Fruit fly (Drosophila melanogaster) whole organism, embryonic: ENCODE data around the gene Sry-alpha.
A peak's percentile ranks its signal among the peaks of the same experiment; 100 is the strongest.

Experiments used
- Awh ChIP-seq: fragments of 200-800 bp; sonication (Bioruptor generic); IDR thresholded peaks from 2 replicates; pipeline ENCODE4, ENCODE4 v1.3.6; 2022; ENCODE audit warnings: missing biosample characterization, missing genetic modification characterization
- Bgb ChIP-seq: fragments of 200-800 bp; sonication (Bioruptor generic); IDR thresholded peaks from 2 replicates; pipeline ENCODE4 v1.3.6; 2022; ENCODE audit warnings: missing biosample characterization, missing genetic modification characterization; ENCODE audit not compliant: partially characterized antibody
- CG10321 ChIP-seq: fragments of 200-800 bp; sonication (Bioruptor generic); IDR thresholded peaks from 2 replicates; pipeline ENCODE4 v1.3.6; 2022; ENCODE audit warnings: missing biosample characterization, missing genetic modification characterization
- CG11456 ChIP-seq: fragments of 200-800 bp; sonication (Bioruptor generic); IDR thresholded peaks from 3 replicates; pipeline ENCODE4 v1.3.6; 2022; ENCODE audit warnings: missing biosample characterization, missing genetic modification characterization
- CG11695 ChIP-seq: fragments of 200-800 bp; sonication (Bioruptor generic); IDR thresholded peaks from 3 replicates; pipeline ENCODE4 v1.3.6; 2022; ENCODE audit warnings: missing biosample characterization, missing genetic modification characterization
- CG12236 ChIP-seq: fragments of 200-800 bp; sonication (Bioruptor generic); optimal IDR thresholded peaks from 2 replicates; lab custom pipeline; 2016; ENCODE audit warnings: missing biosample characterization, missing genetic modification characterization
- CG1233 ChIP-seq: fragments of 200-800 bp; sonication (Bioruptor generic); optimal IDR thresholded peaks from 4 replicates; lab custom pipeline; 2018; ENCODE audit warnings: missing biosample characterization, mild to moderate bottlenecking, missing genetic modification characterization
- CG12391 ChIP-seq: fragments of 200-800 bp; sonication (Bioruptor generic); optimal IDR thresholded peaks from 3 replicates; lab custom pipeline; 2018; ENCODE audit warnings: missing biosample characterization, mild to moderate bottlenecking, missing genetic modification characterization, moderate library complexity
- CG12769 ChIP-seq: fragments of 200-800 bp; sonication (Bioruptor generic); optimal IDR thresholded peaks from 2 replicates; lab custom pipeline; 2019; ENCODE audit warnings: missing biosample characterization, mild to moderate bottlenecking, missing genetic modification characterization, moderate library complexity
- CG14667 ChIP-seq: fragments of 200-800 bp; sonication (Bioruptor generic); IDR thresholded peaks from 2 replicates; pipeline ENCODE4 v1.3.6; 2022; ENCODE audit warnings: missing biosample characterization, missing genetic modification characterization
- CG14710 ChIP-seq: fragments of 200-800 bp; sonication (Bioruptor generic); optimal IDR thresholded peaks from 3 replicates; lab custom pipeline; 2019; ENCODE audit warnings: missing biosample characterization, mild to moderate bottlenecking, missing genetic modification characterization, moderate library complexity
- CG15011 ChIP-seq: fragments of 200-800 bp; sonication (Bioruptor generic); optimal IDR thresholded peaks from 3 replicates; lab custom pipeline; 2018; ENCODE audit warnings: missing biosample characterization, mild to moderate bottlenecking, missing genetic modification characterization
- CG1603 ChIP-seq: fragments of 200-800 bp; sonication (Bioruptor generic); optimal IDR thresholded peaks from 2 replicates; lab custom pipeline; 2019; ENCODE audit warnings: missing biosample characterization, mild to moderate bottlenecking, missing genetic modification characterization, moderate library complexity
- CG16813 ChIP-seq: fragments of 200-800 bp; sonication (Bioruptor generic); IDR thresholded peaks from 3 replicates; pipeline ENCODE4 v1.3.6; 2022; ENCODE audit warnings: missing biosample characterization, missing genetic modification characterization; ENCODE audit not compliant: partially characterized antibody
- CG17829 ChIP-seq: fragments of 200-800 bp; optimal IDR thresholded peaks from 2 replicates; lab custom pipeline; 2019; ENCODE audit warnings: missing biosample characterization, mild to moderate bottlenecking, missing genetic modification characterization, moderate library complexity
- CG1832 ChIP-seq: fragments of 200-800 bp; sonication (Bioruptor generic); optimal IDR thresholded peaks from 2 replicates; lab custom pipeline; 2017; ENCODE audit warnings: missing biosample characterization, mild to moderate bottlenecking, missing genetic modification characterization, inconsistent platforms
- CG18619 ChIP-seq: fragments of 200-800 bp; sonication (Bioruptor generic); optimal IDR thresholded peaks from 3 replicates; lab custom pipeline; 2017; ENCODE audit warnings: missing biosample characterization, mild to moderate bottlenecking, missing genetic modification characterization
- CG4328 ChIP-seq: fragments of 200-800 bp; sonication (Bioruptor generic); optimal IDR thresholded peaks from 3 replicates; lab custom pipeline; 2017; ENCODE audit warnings: missing biosample characterization, missing genetic modification reagents, missing genetic modification characterization
- CG6683 ChIP-seq: fragments of 200-800 bp; sonication (Bioruptor generic); optimal IDR thresholded peaks from 2 replicates; lab custom pipeline; 2017; ENCODE audit warnings: missing biosample characterization, mild to moderate bottlenecking, missing genetic modification characterization, missing genetic modification reagents
- CG6765 ChIP-seq: fragments of 200-800 bp; sonication (Bioruptor generic); optimal IDR thresholded peaks from 3 replicates; lab custom pipeline; 2017; ENCODE audit warnings: missing biosample characterization, mild to moderate bottlenecking, missing genetic modification characterization
- CG7839 ChIP-seq: fragments of 200-800 bp; sonication (Bioruptor generic); optimal IDR thresholded peaks from 3 replicates; lab custom pipeline; 2018; ENCODE audit warnings: missing biosample characterization, mild to moderate bottlenecking, missing genetic modification characterization, moderate library complexity
- CG8290 ChIP-seq, 3 experiments: fragments of 200-800 bp; sonication (Bioruptor generic); optimal IDR thresholded peaks; 2 replicates each; lab custom pipeline; 2016 to 2019; ENCODE audit warnings: missing biosample characterization in 3 of 3, missing genetic modification characterization in 3 of 3, mild to moderate bottlenecking in 2 of 3, moderate library complexity in 1 of 3
- CG8388 ChIP-seq: fragments of 200-800 bp; sonication (Bioruptor generic); optimal IDR thresholded peaks from 2 replicates; lab custom pipeline; 2019; ENCODE audit warnings: missing biosample characterization, mild to moderate bottlenecking, missing genetic modification characterization, moderate library complexity
- CG8478 ChIP-seq: fragments of >200 bp; optimal IDR thresholded peaks from 2 replicates; lab custom pipeline; 2018
- CG8765 ChIP-seq: fragments of 200-800 bp; sonication (Bioruptor generic); IDR thresholded peaks from 2 replicates; pipeline ENCODE4 v1.3.6; 2022; ENCODE audit warnings: missing biosample characterization, missing genetic modification characterization
- CG8944 ChIP-seq: fragments of 200-800 bp; sonication (Bioruptor generic); optimal IDR thresholded peaks from 3 replicates; lab custom pipeline; 2016; ENCODE audit warnings: missing biosample characterization, missing genetic modification characterization
- Dbx ChIP-seq: fragments of 200-800 bp; sonication (Bioruptor generic); IDR thresholded peaks from 3 replicates; pipeline ENCODE4 v1.3.6; 2022; ENCODE audit warnings: missing biosample characterization, missing genetic modification characterization
- Dek ChIP-seq: fragments of 200-800 bp; sonication (Bioruptor generic); optimal IDR thresholded peaks from 3 replicates; lab custom pipeline; 2019; ENCODE audit warnings: missing biosample characterization, mild to moderate bottlenecking, missing genetic modification characterization, moderate library complexity
- Dip3 ChIP-seq: fragments of 200-800 bp; sonication (Bioruptor generic); optimal IDR thresholded peaks from 3 replicates; lab custom pipeline; 2016; ENCODE audit warnings: missing biosample characterization, missing genetic modification characterization
- Dll ChIP-seq: fragments of 200-800 bp; sonication (Bioruptor generic); IDR thresholded peaks from 4 replicates; pipeline ENCODE4 v1.3.6; 2022; ENCODE audit warnings: missing biosample characterization, missing genetic modification characterization; ENCODE audit not compliant: partially characterized antibody
- E2f2 ChIP-seq: fragments of 200-800 bp; sonication (Bioruptor generic); IDR thresholded peaks from 2 replicates; pipeline ENCODE4 v1.3.6; 2022; ENCODE audit warnings: missing biosample characterization, missing genetic modification characterization
- Gsc ChIP-seq: fragments of 200-800 bp; sonication (Bioruptor generic); IDR thresholded peaks from 2 replicates; pipeline ENCODE4 v1.3.6; 2022; ENCODE audit warnings: missing biosample characterization, missing genetic modification characterization
- HmgZ ChIP-seq: fragments of 200-800 bp; sonication (Bioruptor generic); optimal IDR thresholded peaks from 2 replicates; lab custom pipeline; 2018; ENCODE audit warnings: missing biosample characterization, mild to moderate bottlenecking, missing genetic modification characterization
- Max ChIP-seq: fragments of 200-800 bp; sonication (Bioruptor generic); optimal IDR thresholded peaks from 2 replicates; lab custom pipeline; 2016; ENCODE audit warnings: missing biosample characterization, mild to moderate bottlenecking, missing genetic modification characterization
- Nf-YC ChIP-seq: fragments of 200-800 bp; optimal IDR thresholded peaks from 3 replicates; lab custom pipeline; 2019; ENCODE audit warnings: missing biosample characterization, mild to moderate bottlenecking, missing genetic modification characterization, moderate library complexity
- Xrp1 ChIP-seq: fragments of 200-800 bp; sonication (Bioruptor generic); IDR thresholded peaks from 2 replicates; pipeline ENCODE4 v1.3.6; 2022; ENCODE audit warnings: missing biosample characterization, missing genetic modification characterization
- en ChIP-seq: fragments of 200-800 bp; sonication (Bioruptor generic); optimal IDR thresholded peaks from 2 replicates; lab custom pipeline; 2016; ENCODE audit warnings: missing biosample characterization, missing genetic modification characterization
- eyg ChIP-seq: fragments of 200-800 bp; sonication (Bioruptor generic); optimal IDR thresholded peaks from 3 replicates; lab custom pipeline; 2016; ENCODE audit warnings: missing biosample characterization, missing genetic modification characterization
- fru ChIP-seq: fragments of >200 bp; optimal IDR thresholded peaks from 2 replicates; lab custom pipeline; 2017
- hbn ChIP-seq: fragments of 200-800 bp; sonication (Bioruptor generic); IDR thresholded peaks from 2 replicates; pipeline ENCODE4 v1.3.6; 2022; ENCODE audit warnings: missing biosample characterization, missing genetic modification characterization; ENCODE audit not compliant: partially characterized antibody
- jumu ChIP-seq: fragments of 200-800 bp; sonication (Bioruptor generic); optimal IDR thresholded peaks from 3 replicates; lab custom pipeline; 2016; ENCODE audit warnings: missing biosample characterization, missing genetic modification characterization
- lmd ChIP-seq: fragments of 200-800 bp; sonication (Bioruptor generic); IDR thresholded peaks from 2 replicates; pipeline ENCODE4 v1.3.6; 2022; ENCODE audit warnings: missing biosample characterization, missing genetic modification characterization
- oc ChIP-seq: fragments of 200-800 bp; sonication (Bioruptor generic); optimal IDR thresholded peaks from 2 replicates; lab custom pipeline; 2018; ENCODE audit warnings: missing biosample characterization, mild to moderate bottlenecking, missing genetic modification characterization, moderate library complexity
- psq ChIP-seq: fragments of 200-800 bp; sonication (Bioruptor generic); optimal IDR thresholded peaks from 2 replicates; lab custom pipeline; 2017; ENCODE audit warnings: missing biosample characterization, missing genetic modification characterization
- sd ChIP-seq: fragments of 200-800 bp; sonication (Bioruptor generic); optimal IDR thresholded peaks from 3 replicates; lab custom pipeline; 2018; ENCODE audit warnings: missing biosample characterization, mild to moderate bottlenecking, missing genetic modification characterization, moderate library complexity
- sens-2 ChIP-seq: fragments of 200-800 bp; sonication (Bioruptor generic); IDR thresholded peaks from 2 replicates; pipeline ENCODE4 v1.3.6; 2022; ENCODE audit warnings: missing biosample characterization, missing genetic modification characterization
- stwl ChIP-seq: fragments of 200-800 bp; sonication (Bioruptor generic); optimal IDR thresholded peaks from 3 replicates; lab custom pipeline; 2018; ENCODE audit warnings: missing biosample characterization, mild to moderate bottlenecking, missing genetic modification characterization, moderate library complexity
- tna ChIP-seq: fragments of 200-800 bp; sonication (Bioruptor generic); IDR thresholded peaks from 2 replicates; pipeline ENCODE4 v1.3.6; 2022; ENCODE audit warnings: missing biosample characterization, missing genetic modification characterization; ENCODE audit not compliant: partially characterized antibody

Gene Sry-alpha

DNA sequence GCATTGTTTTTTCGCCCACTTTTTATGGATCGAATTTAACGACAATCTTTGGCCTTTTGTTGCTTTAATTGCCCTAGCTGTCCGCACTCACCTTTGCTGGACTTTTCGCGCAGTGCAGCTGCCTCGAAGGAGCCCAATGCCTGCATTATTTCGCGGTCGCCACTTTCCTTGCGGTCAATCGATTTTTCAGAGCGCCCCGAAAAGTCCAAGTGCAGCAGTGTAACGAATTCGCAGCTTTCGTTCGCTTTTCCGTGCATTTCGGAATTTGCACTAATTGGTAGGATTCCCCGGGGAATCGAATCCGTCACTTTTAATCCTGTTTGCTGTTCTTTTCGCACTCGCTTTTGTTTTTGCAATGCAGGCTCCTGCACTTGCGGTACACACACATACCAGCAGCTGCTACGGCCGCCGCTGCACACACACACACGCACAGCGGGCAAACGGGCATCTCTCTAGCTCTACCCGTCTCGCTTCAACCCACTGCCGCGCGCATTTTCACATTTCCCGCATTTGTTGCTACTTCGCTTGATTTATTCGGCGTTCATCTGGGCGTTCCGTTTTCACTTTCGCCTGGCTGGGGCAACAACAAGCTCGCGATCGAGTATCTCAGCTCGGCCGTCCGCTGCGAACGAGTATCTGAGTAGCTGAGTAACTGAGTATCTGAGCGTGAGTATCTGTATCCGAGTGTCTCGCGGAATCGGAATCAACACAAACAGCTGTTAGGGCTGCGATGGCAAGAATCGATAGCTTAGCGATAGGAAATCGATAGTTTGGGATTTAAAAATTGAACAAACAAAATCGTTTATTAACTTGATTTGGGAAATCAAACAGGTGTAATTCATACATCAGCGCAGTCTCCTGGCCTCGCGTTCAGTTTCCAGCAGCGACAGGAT is 17.7 kb upstream of the Sry-alpha start, which contains the start of gene Mgat2 (continued):
- TF ChIP-seq oc (tag; lab: Kevin White, UChicago) = peak; percentile 57
- TF ChIP-seq CG6683 (GFP tag; lab: Kevin White, UChicago) = peak; percentile 10
- TF ChIP-seq CG8478 = peak; percentile 58
- TF ChIP-seq HmgZ (tag; lab: Kevin White, UChicago) = peak; percentile 69
- no peak for TF ChIP-seq CG15011 (GFP tag; lab: Kevin White, UChicago)
- no peak for TF ChIP-seq fru (lab: Kevin White, UChicago)
- TF ChIP-seq stwl (tag; lab: Kevin White, UChicago) = peak; percentile 39
- TF ChIP-seq Gsc (GFP tag; lab: Robert Waterston, UW) = no peak
- TF ChIP-seq E2f2 (GFP tag; lab: Robert Waterston, UW) = peak; percentile 85
- peak; percentile 6 for TF ChIP-seq CG12391 (tag; lab: Kevin White, UChicago)
- no peak for TF ChIP-seq CG8944 (GFP tag; lab: Kevin White, UChicago)
- peak; percentile 19 for TF ChIP-seq CG1233 (GFP tag; lab: Kevin White, UChicago)
- TF ChIP-seq CG12236 (GFP tag; lab: Kevin White, UChicago) = peak; percentile 14
- TF ChIP-seq Dbx (GFP tag; lab: Robert Waterston, UW) = 0 out of 3 replicates have a peak, but pooled peaks have one; percentile 16
- TF ChIP-seq Bgb (GFP tag; lab: Robert Waterston, UW) = peak; percentile 81
- peak; percentile 43 for TF ChIP-seq Dek (tag; lab: Kevin White, UChicago)
- TF ChIP-seq CG16813 (GFP tag; lab: Robert Waterston, UW) = peak; percentile 79
- peak; percentile 39; the same call in 1 of the 2 replicates for TF ChIP-seq sens-2 (GFP tag; lab: Robert Waterston, UW)
- peak; percentile 30; the same call in 1 of the 3 replicates for TF ChIP-seq CG11695 (GFP tag; lab: Robert Waterston, UW)
- TF ChIP-seq CG6765 (GFP tag; lab: Kevin White, UChicago) = peak; percentile 28
- no peak for TF ChIP-seq lmd (GFP tag; lab: Robert Waterston, UW)
- no peak for TF ChIP-seq CG11456 (GFP tag; lab: Robert Waterston, UW)
- TF ChIP-seq tna (GFP tag; lab: Robert Waterston, UW) = peak; percentile 72; the same call in 1 of the 2 replicates
- no peak for TF ChIP-seq CG7839 (tag; lab: Kevin White, UChicago)
- no peak for TF ChIP-seq CG14667 (GFP tag; lab: Robert Waterston, UW)
- peak; percentile 95 for TF ChIP-seq CG12769 (tag; lab: Kevin White, UChicago)
- no peak for TF ChIP-seq psq (GFP tag; lab: Kevin White, UChicago)
- TF ChIP-seq en (GFP tag; lab: Kevin White, UChicago) = no peak
- TF ChIP-seq CG14710 (tag; lab: Kevin White, UChicago) = peak; percentile 19
- TF ChIP-seq Max (GFP tag; lab: Kevin White, UChicago) = peak; percentile 3
- TF ChIP-seq CG1832 (GFP tag; lab: Kevin White, UChicago) = peak; percentile 76
- TF ChIP-seq Awh (GFP tag; lab: Robert Waterston, UW) = peak; percentile 67; the same call in 1 of the 2 replicates
- TF ChIP-seq CG8290 (GFP tag; optimal IDR thresholded peaks at IDR 0.05; lab: Kevin White, UChicago) = no peak
- TF ChIP-seq CG8290 (tag; optimal IDR thresholded peaks at IDR 0.05; lab: Kevin White, UChicago) = peak in 1 of 2 experiments; percentile 73
- TF ChIP-seq Xrp1 (GFP tag; lab: Robert Waterston, UW) = peak; percentile 44
- peak; percentile 9 for TF ChIP-seq CG4328 (GFP tag; lab: Kevin White, UChicago)
- peak; percentile 82 for TF ChIP-seq sd (tag; lab: Kevin White, UChicago)
- no peak for TF ChIP-seq CG8765
- no peak for TF ChIP-seq Dip3 (GFP tag; lab: Kevin White, UChicago)
- TF ChIP-seq eyg (GFP tag; lab: Kevin White, UChicago) = peak; percentile 35
- no peak for TF ChIP-seq jumu (GFP tag; lab: Kevin White, UChicago)
- no peak for TF ChIP-seq CG18619
- peak; percentile 10 for TF ChIP-seq CG8388 (GFP tag; lab: Kevin White, UChicago)
- peak; percentile 96 for TF ChIP-seq Dll (GFP tag; lab: Robert Waterston, UW)
- peak; percentile 55 for TF ChIP-seq Nf-YC (tag; lab: Kevin White, UChicago)
- TF ChIP-seq CG10321 = peak; percentile 72
- TF ChIP-seq CG17829 (tag; lab: Kevin White, UChicago) = peak; percentile 71
- TF ChIP-seq hbn (GFP tag; lab: Robert Waterston, UW) = peak; percentile 89
- peak; percentile 44 for TF ChIP-seq CG1603 (tag; lab: Kevin White, UChicago)
